Fruit fly (Drosophila melanogaster) whole organism, larva: ENCODE measurements around the gene CG4783.

Experiments used
- noc ChIP-seq: fragments of 200-800 bp; sonication (Bioruptor generic); optimal IDR thresholded peaks from 3 replicates; lab custom pipeline; 2019; ENCODE audit warnings: missing biosample characterization, mild to moderate bottlenecking, missing genetic modification characterization, moderate library complexity

Gene CG4783

DNA sequence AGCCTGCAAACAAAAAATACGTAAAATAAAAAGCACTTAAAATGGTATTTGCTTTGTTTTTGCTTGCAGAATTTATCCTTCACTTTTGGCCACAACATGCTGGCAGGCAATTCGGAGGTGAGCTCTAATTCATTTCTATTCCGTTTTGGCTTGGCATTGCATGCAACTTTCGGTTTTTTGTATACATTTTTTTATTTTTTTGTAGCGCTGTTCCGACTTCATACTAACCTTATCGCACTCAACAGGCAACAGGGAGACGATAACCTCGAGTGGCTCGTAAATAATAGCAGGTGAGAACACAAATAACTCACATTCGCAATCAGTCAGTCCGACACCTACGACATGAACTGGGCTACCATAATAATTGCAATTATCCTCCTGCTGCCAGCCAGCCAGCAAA is at the start of gene CG4783:
TSS of gene CG4783 (plus strand) at position 301 of the 400 bp plus-strand sequence.
- TF ChIP-seq noc (tag; lab: Kevin White, UChicago): no peak

DNA sequence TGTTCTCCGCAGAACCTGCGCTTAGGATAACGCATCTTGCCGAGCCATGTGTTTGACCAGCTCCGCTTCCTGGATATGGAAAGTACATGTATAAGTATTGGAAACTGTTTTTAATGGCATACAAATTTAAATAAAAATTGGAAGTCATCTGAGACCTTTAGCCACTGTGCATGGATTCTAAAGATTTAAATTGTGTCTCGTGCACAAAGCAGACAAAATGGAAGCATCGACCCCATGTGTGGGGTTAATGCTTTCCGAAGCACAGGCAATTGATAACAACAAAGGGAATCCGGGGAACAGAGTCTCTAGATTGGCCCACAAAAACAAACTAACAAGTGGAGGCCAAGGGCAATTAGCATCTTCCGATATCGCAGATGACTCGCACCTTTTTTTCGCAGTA is 46.5 kb upstream of the CG4783 start:
- no peak for TF ChIP-seq noc (tag; lab: Kevin White, UChicago)

DNA sequence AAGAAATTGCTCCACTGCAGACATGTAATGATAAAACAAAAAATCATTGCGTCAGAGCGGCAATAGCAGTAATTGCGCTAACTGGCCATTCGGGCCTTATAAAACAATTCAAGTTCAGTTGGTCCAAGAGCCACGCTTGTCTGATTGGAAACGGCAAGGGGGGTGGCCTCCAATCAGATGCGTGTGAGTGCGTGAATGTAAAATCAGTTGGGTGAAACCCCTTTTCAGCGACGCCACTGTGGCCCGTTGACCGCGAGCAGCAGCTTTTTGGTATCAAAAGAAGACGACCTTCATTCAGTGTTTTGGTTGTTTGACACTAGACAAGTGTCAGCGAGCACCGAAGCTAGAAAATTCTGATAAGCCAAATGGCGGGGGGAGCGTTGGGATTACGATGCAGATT is 45.9 kb upstream of the CG4783 start:
- peak; percentile 14 for TF ChIP-seq noc (tag; lab: Kevin White, UChicago)

DNA sequence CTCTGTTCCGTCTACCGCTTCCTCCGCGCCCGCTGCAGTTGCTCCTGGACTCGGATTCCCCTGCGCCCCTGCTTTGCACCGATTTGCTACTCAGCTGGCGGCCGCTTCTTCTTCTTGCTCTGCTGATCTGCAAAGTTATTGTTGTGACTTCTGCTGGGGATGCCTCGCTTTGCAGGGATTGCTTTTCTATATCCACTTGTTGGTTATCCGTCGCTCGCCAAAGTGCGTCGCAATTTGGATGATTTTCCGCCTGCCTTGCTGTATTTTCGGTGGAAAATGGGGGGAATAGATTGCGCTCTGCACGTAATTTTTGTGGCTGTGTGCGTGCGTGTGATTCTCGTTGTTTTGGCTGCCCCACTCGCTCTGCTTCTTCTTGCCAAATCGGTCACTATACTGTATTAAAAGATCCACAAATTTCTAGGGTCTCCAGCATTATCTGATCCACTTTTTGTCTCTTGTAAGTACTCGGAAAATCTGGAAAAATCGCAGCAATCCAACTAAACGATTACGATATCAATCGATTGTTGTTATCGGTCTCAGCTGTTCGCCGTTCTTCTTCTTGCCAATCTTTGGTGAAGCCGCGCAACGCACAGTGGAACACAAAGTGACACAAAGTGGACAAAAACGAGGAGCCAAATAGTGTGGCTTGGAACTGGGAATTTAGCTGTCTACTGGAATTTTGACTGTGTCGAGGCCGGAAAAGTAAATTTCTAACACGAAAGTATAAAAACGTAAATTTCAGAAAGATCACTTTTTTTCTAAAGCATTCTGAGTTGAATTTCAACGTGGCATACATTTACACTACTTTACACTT is 45.1 kb upstream of the CG4783 start, which contains the start of gene ClpX:
TSS of gene ClpX (minus strand) at position 764 of the 814 bp plus-strand sequence.
- TF ChIP-seq noc (tag; lab: Kevin White, UChicago): peak; percentile 2

DNA sequence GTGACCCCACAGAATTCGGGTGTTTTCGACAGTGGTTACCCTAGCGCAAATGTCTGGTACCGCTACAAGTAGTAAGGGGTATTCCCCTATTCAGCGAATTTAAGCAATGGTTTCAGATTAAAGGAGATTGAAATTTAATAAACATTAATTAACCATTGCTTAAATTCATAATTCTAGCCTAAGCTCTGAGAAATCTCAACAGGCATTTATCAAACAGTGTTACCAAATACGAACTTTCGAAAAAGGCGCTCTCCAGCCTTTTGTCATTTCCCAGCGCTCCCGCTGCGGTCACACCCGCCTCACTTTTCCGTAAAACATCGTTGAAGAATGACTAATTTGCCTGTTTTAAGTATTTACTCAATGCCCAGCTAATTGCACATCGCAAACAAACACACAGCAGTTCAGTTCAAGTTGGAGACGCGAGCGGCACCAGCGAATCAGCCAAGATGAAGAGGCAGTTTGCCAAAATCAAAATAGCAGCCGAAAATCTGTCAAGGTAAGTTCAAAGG is 43.3 kb upstream of the CG4783 start, which contains the start of the genes Surf6 and RhoGAP92B:
TSS of gene Surf6 (minus strand) at position 4 of the 509 bp plus-strand sequence.
TSS of gene RhoGAP92B (plus strand) at position 300 of the 509 bp plus-strand sequence.
- TF ChIP-seq noc (tag; lab: Kevin White, UChicago): peak; percentile 75

DNA sequence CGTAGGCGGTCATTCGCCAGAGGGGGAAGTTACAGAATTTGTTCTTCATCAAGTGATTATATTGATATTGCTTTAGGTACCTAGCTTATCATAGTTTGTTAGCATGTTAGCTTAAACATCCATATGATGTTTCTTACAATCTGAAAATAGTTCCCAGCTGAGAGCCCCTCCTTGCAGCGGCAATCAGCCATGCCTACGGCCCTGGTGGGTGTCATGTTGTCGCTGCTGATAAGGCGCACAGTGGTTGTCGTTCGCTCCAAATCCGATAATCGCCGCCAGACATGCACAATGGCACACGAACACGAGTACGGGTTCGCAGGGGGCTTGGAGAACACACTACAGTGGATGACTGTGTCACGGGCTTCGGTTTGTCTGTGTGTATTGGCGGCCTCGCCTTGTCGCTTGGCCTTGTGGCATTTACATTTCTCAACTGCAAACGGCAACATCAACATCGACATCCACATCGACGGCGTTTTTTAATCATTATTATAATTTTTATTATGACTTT is 42.3 kb upstream of the CG4783 start:
- peak; percentile 92 for TF ChIP-seq noc (tag; lab: Kevin White, UChicago)

DNA sequence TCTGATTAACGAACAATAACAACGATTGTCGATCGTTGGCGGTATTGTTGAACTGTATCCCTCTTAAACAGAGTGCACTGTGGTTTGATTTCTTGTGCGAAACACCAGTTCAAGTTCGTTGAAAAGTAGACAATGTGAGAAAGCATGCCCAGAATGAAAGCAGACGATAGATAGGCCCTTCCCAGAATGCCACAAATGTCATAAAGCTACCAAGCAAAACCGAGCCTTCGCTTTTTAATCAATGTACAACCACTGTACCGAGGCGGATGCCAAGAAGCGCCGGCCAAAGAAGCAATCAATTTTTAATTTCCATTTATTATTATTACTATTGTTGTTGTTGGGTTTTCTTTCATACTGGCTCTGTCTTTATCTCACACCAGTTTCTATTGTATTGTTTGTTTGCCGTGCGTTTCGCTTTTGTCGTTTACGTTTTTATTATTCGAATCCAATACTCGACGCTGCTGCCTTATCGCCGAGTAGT is 39.3 kb upstream of the CG4783 start:
- peak; percentile 69 for TF ChIP-seq noc (tag; lab: Kevin White, UChicago)

DNA sequence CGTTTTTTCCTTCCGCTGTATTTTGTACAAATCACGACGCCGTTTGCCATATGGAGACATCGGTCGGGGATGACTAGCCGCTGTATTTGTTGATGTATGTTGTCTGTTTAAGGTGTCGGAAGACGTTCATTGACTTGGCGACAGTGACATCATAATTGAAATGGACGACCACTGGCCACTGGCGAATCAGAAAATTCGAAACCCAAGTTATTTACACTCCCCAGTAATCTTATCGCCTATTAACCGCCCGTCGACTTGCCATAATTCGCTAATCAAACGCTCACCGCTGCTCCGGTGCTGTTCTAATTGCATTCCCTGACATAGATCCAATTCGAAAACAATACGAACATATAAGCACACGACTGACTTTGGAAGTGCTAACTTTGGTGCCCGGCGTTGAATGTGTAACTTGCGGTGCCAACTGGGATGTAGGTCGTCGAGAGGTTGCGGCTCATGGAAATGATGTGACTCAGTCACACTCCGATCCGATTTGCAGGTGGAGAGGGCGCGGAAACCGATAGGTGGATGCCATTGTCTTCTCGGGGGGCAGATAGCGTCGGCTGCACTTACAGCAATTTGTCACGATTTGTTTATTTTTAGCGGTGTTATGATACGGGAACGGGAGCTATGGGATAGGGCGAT is 38.6 kb upstream of the CG4783 start:
- no peak for TF ChIP-seq noc (tag; lab: Kevin White, UChicago)

DNA sequence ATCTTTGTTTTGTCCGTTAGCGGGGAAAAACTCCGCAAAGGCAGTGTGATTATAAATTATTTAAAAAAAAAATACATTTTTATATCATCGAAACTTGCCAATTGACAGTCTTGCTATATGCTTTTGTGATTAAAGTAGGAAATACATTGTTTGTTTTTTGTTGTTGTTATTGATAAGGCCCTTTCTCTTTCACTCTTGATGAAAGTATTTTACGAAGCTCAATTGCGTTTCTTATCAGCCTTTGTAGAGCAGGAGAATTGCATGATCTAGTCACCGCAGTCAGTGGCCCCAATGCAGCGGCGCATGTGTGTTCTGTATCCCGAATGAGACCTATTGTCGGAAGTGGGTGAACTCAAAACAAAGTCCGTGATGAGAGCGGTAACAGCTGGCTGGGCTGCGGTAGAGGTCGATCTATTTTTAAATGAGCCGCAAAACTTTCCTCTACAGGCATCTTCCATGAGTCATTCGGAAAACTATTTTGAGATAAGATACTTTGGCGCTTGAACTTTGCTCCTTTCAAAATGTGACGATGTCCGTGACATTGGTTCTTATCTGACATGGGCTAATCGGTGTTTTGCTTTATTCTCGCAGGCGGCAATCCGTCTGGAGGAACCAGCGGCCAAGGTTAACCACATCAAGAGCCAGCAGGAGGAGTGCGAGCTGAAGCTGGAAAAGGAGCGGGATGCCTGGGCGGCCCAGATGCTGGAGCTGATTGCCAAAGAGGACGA is 37.8 kb upstream of the CG4783 start:
- TF ChIP-seq noc (tag; lab: Kevin White, UChicago): no peak

DNA sequence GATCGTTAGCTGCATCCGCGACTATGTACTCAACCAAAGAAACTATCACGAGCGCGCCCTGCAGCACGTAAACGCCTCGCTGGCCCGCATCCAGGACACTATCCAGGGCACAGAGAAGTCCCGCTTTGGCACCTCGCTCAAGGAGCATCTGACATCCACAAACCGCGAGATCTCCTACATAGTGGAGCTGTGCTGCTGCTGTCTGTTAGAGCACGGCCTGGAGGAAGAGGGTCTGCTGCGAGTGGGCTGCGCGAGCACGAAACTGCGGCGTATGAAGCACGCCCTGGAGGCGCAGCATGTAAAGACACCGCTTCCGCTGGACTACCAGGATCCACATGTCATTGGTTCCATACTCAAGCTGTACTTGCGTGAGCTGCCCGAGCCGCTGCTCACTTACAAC is 37.2 kb upstream of the CG4783 start:
- no peak for TF ChIP-seq noc (tag; lab: Kevin White, UChicago)

DNA sequence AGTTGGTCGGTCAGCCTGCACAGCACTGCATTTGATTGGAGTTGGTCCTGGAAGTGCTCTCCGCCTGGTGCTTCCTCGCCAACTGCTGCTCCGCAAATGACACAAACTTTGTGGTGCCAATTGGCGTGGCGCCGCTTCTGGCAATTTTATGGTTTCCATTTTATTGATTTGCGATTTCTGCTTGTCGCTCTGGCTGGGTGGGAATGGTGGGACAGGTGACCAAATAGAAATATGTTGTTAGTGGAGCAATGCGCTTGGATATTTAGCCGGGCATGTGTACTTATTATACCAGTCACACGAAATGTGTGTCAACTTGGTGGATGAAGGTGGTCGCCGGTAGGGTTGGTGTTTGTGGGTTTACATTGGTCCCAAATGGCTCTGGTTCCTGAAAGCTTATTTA is 32.9 kb upstream of the CG4783 start, which contains the start of the genes Xport-A and Xport-B:
TSS of gene Xport-A (minus strand) at position 101 of the 400 bp plus-strand sequence.
TSS of gene Xport-B (minus strand) at position 101 of the 400 bp plus-strand sequence.
- TF ChIP-seq noc (tag; lab: Kevin White, UChicago): no peak

DNA sequence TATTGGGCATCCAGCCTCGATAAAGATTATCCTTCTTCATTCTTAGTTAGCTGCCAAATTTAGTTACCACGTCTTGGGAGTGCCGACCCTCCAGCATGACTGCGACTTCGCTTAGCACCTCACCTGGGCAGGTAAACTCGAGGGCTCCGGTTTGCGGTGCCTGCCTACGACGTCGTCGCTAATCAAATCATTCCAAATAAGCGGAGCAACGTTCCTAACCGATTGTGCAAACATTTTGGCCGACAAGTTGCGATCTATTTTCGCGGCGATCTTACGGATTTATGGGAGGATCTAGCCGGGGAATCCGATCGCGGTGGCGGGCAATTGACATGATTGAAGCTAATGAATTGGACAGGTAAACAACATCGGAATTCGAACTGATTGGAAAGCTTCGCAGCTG is 30.5 kb upstream of the CG4783 start, which contains the start of gene CG4465:
TSS of gene CG4465 (minus strand) at position 101 of the 400 bp plus-strand sequence.
- TF ChIP-seq noc (tag; lab: Kevin White, UChicago): no peak

DNA sequence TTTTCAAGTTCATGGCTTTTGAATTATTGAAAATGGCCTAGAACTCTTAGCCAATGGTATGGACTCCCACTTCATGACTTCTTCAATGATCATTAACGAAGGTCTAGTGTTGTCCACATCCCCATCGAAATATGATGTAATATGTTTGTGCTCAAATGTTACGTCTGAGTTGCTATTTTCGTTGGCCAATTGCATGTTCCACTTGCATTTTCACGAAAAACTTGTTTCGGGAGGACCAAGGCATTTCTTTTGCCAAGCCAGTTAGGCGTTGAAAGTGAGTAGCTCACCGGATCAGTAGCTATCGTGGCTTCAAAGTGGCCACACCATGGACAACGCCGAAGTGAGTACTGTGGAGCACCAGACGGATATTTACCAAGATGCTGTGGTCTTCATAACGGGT is 30.0 kb upstream of the CG4783 start, which contains the start of gene CG4770:
TSS of gene CG4770 (plus strand) at position 301 of the 400 bp plus-strand sequence.
- TF ChIP-seq noc (tag; lab: Kevin White, UChicago): no peak

DNA sequence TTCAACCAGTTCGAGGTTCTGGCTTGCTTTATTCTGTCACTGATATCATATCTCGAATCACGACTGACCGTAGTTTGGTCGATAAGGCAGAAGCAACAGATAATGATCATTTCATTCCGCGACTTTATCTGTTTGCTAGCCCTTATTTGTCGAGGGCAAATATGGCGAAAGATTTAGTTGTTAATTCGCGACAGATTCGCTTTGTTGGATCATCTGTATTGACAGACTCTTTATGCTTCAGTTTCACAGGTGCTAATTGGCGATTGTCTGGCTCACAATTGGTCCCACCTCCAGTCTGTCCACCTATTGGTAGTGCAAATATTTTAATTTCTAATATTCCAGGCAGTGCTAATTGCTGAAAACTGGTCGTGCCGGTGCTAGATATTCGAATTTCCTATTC is 23.9 kb upstream of the CG4783 start:
- TF ChIP-seq noc (tag; lab: Kevin White, UChicago): peak; percentile 65

DNA sequence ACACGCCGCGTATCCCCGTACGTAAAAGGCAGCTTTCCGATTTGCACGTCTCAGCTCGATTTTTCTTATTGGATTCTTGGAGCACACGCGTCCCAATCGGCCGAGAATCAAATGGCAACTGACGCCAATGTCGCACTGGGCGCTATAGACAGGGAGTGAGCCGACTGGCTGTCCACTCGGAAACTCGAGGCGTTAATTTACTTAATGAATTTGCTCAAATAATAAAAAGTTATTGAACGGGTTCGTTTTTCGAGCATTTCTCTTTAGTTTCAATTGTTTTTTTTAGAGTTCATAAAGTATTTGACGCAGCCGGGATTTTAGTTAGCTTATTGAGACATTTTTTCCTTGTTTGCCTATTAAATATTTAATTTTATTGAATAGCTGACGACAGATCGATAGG is 23.0 kb upstream of the CG4783 start, which contains the start of gene CG4462:
TSS of gene CG4462 (minus strand) at position 101 of the 400 bp plus-strand sequence.
- TF ChIP-seq noc (tag; lab: Kevin White, UChicago): no peak
